Worm (Caenorhabditis elegans) whole organism, L3 larva: ENCODE data around the gene T26H5.10.

ENCODE experiments used
- R02D3.7 ChIP-seq: fragments of 150-350 bp; optimal IDR thresholded peaks from 2 replicates; lab custom pipeline; 2014; ENCODE audit warnings: missing biosample characterization, missing genetic modification characterization
- ZK546.5 ChIP-seq: sonication (generic microtip); optimal IDR thresholded peaks from 2 replicates; lab custom pipeline; 2017; ENCODE audit warnings: missing biosample characterization, missing genetic modification characterization
- aly-2 ChIP-seq: fragments of 150-350 bp; optimal IDR thresholded peaks from 2 replicates; lab custom pipeline; 2014; ENCODE audit warnings: missing biosample characterization, missing genetic modification characterization
- ama-1 ChIP-seq: fragments of 150-350 bp; optimal IDR thresholded peaks from 2 replicates; lab custom pipeline; 2018
- ceh-16 ChIP-seq: sonication (generic microtip); optimal IDR thresholded peaks from 2 replicates; lab custom pipeline; 2017; ENCODE audit warnings: missing biosample characterization, missing genetic modification characterization
- ceh-82 ChIP-seq: fragments of 150-350 bp; optimal IDR thresholded peaks from 2 replicates; lab custom pipeline; 2014; ENCODE audit warnings: missing biosample characterization, missing genetic modification characterization
- daf-12 ChIP-seq: fragments of 150-350 bp; optimal IDR thresholded peaks from 2 replicates; lab custom pipeline; 2014; ENCODE audit warnings: missing biosample characterization, missing genetic modification reagents, missing genetic modification characterization
- egl-27 ChIP-seq: sonication (generic microtip); optimal IDR thresholded peaks from 4 replicates; lab custom pipeline; 2017; ENCODE audit warnings: missing biosample characterization, missing genetic modification reagents, missing genetic modification characterization
- elt-2 ChIP-seq: sonication (generic microtip); optimal IDR thresholded peaks from 2 replicates; lab custom pipeline; 2016; ENCODE audit warnings: missing genetic modification reagents, mild to moderate bottlenecking, missing genetic modification characterization, missing compliant biosample characterization
- eor-1 ChIP-seq, 2 experiments: fragments of 150-350 bp; optimal IDR thresholded peaks; 2 replicates each; lab custom pipeline; 2014 to 2018; ENCODE audit warnings: missing biosample characterization in 2 of 2, missing genetic modification characterization in 2 of 2
- fkh-10 ChIP-seq: sonication (generic microtip); optimal IDR thresholded peaks from 2 replicates; lab custom pipeline; 2017; ENCODE audit warnings: missing biosample characterization, missing genetic modification reagents, missing genetic modification characterization
- mdl-1 ChIP-seq: fragments of 150-350 bp; optimal IDR thresholded peaks from 2 replicates; lab custom pipeline; 2014; ENCODE audit warnings: missing biosample characterization, missing genetic modification characterization
- nhr-12 ChIP-seq: fragments of 150-350 bp; optimal IDR thresholded peaks from 2 replicates; lab custom pipeline; 2014; ENCODE audit warnings: missing biosample characterization, missing genetic modification characterization
- nhr-23 ChIP-seq: fragments of 150-350 bp; optimal IDR thresholded peaks from 2 replicates; lab custom pipeline; 2014; ENCODE audit warnings: missing biosample characterization, missing genetic modification reagents, missing genetic modification characterization
- nhr-237 ChIP-seq: fragments of 150-350 bp; optimal IDR thresholded peaks from 2 replicates; lab custom pipeline; 2014; ENCODE audit warnings: missing biosample characterization, missing genetic modification characterization
- nhr-25 ChIP-seq: sonication (generic microtip); optimal IDR thresholded peaks from 2 replicates; lab custom pipeline; 2017; ENCODE audit warnings: missing biosample characterization, missing genetic modification characterization
- nhr-43 ChIP-seq: sonication (generic microtip); optimal IDR thresholded peaks from 2 replicates; lab custom pipeline; 2016; ENCODE audit warnings: mild to moderate bottlenecking, missing genetic modification characterization, missing compliant biosample characterization; ENCODE audit not compliant: poor library complexity, severe bottlenecking
- nhr-77 ChIP-seq: fragments of 150-350 bp; optimal IDR thresholded peaks from 2 replicates; lab custom pipeline; 2014; ENCODE audit warnings: missing biosample characterization, missing genetic modification characterization
- pha-4 ChIP-seq: fragments of 150-350 bp; optimal IDR thresholded peaks from 2 replicates; lab custom pipeline; 2014; ENCODE audit warnings: missing biosample characterization, missing genetic modification reagents, missing genetic modification characterization
- pqm-1 ChIP-seq: fragments of 150-350 bp; optimal IDR thresholded peaks from 2 replicates; lab custom pipeline; 2017; ENCODE audit warnings: missing biosample characterization, missing genetic modification characterization, inconsistent platforms
- sea-2 ChIP-seq: fragments of 150-350 bp; sonication (generic microtip); optimal IDR thresholded peaks from 4 replicates; lab custom pipeline; 2014; ENCODE audit warnings: missing biosample characterization, missing genetic modification reagents, missing genetic modification characterization
- skn-1 ChIP-seq: fragments of 150-350 bp; optimal IDR thresholded peaks from 2 replicates; lab custom pipeline; 2014; ENCODE audit warnings: missing biosample characterization, missing genetic modification characterization
- snpc-4 ChIP-seq: fragments of 150-350 bp; optimal IDR thresholded peaks from 2 replicates; lab custom pipeline; 2014; ENCODE audit warnings: missing biosample characterization, missing genetic modification characterization
- tbx-2 ChIP-seq: sonication (generic microtip); optimal IDR thresholded peaks from 2 replicates; lab custom pipeline; 2016; ENCODE audit warnings: mild to moderate bottlenecking, missing genetic modification characterization, missing compliant biosample characterization
- unc-39 ChIP-seq: sonication (generic microtip); optimal IDR thresholded peaks from 4 replicates; lab custom pipeline; 2017; ENCODE audit warnings: missing biosample characterization, missing genetic modification characterization
- unc-62 ChIP-seq: fragments of 150-350 bp; sonication (generic microtip); optimal IDR thresholded peaks from 4 replicates; lab custom pipeline; 2014; ENCODE audit warnings: missing biosample characterization, missing genetic modification reagents, missing genetic modification characterization
- zag-1 ChIP-seq: fragments of 150-350 bp; optimal IDR thresholded peaks from 2 replicates; lab custom pipeline; 2014; ENCODE audit warnings: missing biosample characterization, missing genetic modification characterization
- ztf-11 ChIP-seq: fragments of 150-350 bp; optimal IDR thresholded peaks from 2 replicates; lab custom pipeline; 2014; ENCODE audit warnings: missing biosample characterization, missing genetic modification characterization

The T26H5.10 gene

DNA sequence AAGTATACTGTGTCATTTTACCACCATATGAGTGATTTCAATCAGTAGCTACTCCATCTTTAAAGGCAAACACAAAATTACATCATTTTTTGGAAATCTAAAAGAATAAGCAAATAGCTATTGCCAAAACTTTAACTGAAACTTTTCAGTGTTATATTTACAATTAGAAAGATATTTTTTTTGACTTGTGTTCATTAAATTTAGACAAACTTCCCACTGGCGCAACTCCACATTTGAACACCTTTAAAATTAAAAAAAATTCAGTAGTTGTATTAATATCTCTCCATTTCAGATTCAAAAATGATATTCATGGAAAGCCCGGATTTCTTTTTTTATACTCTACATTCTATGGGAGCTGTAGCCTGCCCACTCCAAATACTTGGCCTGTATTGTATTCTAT, 29.8 kb downstream of the T26H5.10 start, which contains the start of gene srh-264:
TSS of gene srh-264 (plus strand) at position 301 of the 400 bp plus-strand sequence.
- TF ChIP-seq eor-1 (tag; optimal IDR thresholded peaks at IDR 0.05; lab: Kevin White, UChicago) = no peak
- no peak for TF ChIP-seq unc-39 (tag; lab: Kevin White, UChicago)
- no peak for TF ChIP-seq skn-1 (tag; lab: Kevin White, UChicago)

- TF ChIP-seq pha-4 (no peak), mdl-1 (no peak), sea-2 (GFP tag; lab: Kevin White, UChicago) (no peak), elt-2 (tag; lab: Kevin White, UChicago) (no peak)
These were observed 31.0 kb downstream of the T26H5.10 start, which contains the start of gene srbc-63 for ce11 chrV:15412625-15413024. Gene srbc-63 (minus strand): TSS chrV:15412725.

- TF ChIP-seq aly-2 (tag; lab: Kevin White, UChicago) (no peak), R02D3.7 (tag; lab: Kevin White, UChicago) (no peak), nhr-77 (tag; lab: Kevin White, UChicago) (no peak)
These were observed 36.7 kb downstream of the T26H5.10 start, which contains the start of gene srh-257 for ce11 chrV:15406928-15407327. Gene srh-257 (plus strand): TSS chrV:15407228.

DNA sequence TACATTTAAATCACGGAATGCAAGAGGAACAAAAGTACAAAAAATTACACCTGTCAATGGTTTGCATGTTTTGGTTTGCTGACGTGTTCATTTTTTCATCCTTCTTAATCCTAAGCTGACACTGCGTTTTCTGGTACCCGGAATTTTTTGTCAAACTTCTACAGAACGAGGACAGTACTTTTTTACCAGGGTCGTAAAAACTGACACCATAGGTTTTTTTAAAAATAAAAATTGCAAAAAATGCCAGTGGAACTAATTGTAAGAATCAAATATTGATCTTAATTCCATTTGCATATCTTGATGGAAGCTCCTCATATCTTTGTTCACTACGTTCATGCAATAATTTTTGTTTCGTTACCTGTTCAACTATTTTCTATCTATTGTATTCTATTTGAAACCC, 38.7 kb downstream of the T26H5.10 start, which contains the start of gene srh-258:
TSS of gene srh-258 (plus strand) at position 301 of the 400 bp plus-strand sequence.
- TF ChIP-seq ceh-82 (tag; lab: Kevin White, UChicago) = no peak
- TF ChIP-seq R02D3.7 (tag; lab: Kevin White, UChicago) = no peak
- no peak for TF ChIP-seq ceh-16 (tag; lab: Kevin White, UChicago)
- no peak for TF ChIP-seq daf-12
- TF ChIP-seq unc-62 (GFP tag; lab: Kevin White, UChicago) = no peak
- no peak for TF ChIP-seq nhr-25 (tag; lab: Kevin White, UChicago)
- TF ChIP-seq pha-4 = no peak
- no peak for TF ChIP-seq eor-1 (tag; optimal IDR thresholded peaks at IDR 0.05; lab: Kevin White, UChicago)
- no peak for TF ChIP-seq snpc-4
- no peak for TF ChIP-seq nhr-12
- no peak for TF ChIP-seq pqm-1
- no peak for TF ChIP-seq ZK546.5 (tag; lab: Kevin White, UChicago)
- no peak for TF ChIP-seq ztf-11
- no peak for TF ChIP-seq fkh-10

ce11 chrV:15401856-15402314, 41.7 kb downstream of the T26H5.10 start, which contains the start of gene fbxa-135:
Gene fbxa-135 (plus strand): TSS chrV:15402264.
- TF ChIP-seq R02D3.7 (tag; lab: Kevin White, UChicago) (no peak), pha-4 (peak; percentile 41)

ce11 chrV:15399691-15400377, 43.8 kb downstream of the T26H5.10 start, which contains the start of the genes T06E6.15 and sri-7:
Gene T06E6.15 (minus strand): TSS chrV:15399791.
Gene sri-7 (plus strand): TSS chrV:15400327.
- TF ChIP-seq mdl-1 = no peak
- TF ChIP-seq pqm-1 = no peak
- no peak for TF ChIP-seq snpc-4
- TF ChIP-seq ama-1 (lab: Kevin White, UChicago) = no peak
- TF ChIP-seq skn-1 (tag; lab: Kevin White, UChicago) = no peak

DNA sequence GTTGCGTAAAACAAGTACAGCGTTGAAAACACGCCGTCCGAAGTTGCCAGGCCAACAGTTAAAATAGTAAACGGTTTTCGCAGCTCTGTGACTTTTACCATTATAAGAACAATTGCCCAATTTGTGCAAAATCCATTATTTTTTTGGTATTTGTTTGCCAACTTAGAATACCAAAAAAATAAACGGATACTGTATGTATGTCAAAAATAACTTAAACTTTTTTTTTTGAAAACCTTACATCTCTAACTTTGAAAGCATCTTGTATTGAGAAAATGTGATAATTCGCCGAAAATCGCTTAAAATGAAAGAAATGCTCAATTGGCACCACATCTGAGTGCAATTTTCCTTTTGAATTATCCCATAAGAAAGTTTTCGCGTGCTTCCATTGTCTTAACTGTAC, 44.9 kb downstream of the T26H5.10 start, which contains the start of gene fbxa-199:
TSS of gene fbxa-199 (minus strand) at position 101 of the 400 bp plus-strand sequence.
- no peak for TF ChIP-seq egl-27 (tag; lab: Kevin White, UChicago)
- TF ChIP-seq nhr-43 (tag; lab: Kevin White, UChicago) = no peak
- no peak for TF ChIP-seq nhr-237 (tag; lab: Kevin White, UChicago)
- no peak for TF ChIP-seq zag-1 (tag; lab: Kevin White, UChicago)
- no peak for TF ChIP-seq nhr-23
- no peak for TF ChIP-seq ZK546.5 (tag; lab: Kevin White, UChicago)
- no peak for TF ChIP-seq nhr-12
- no peak for TF ChIP-seq tbx-2 (tag; lab: Kevin White, UChicago)
